Fruit fly (Drosophila melanogaster) whole organism, embryonic: ENCODE measurements around the gene CG16852.

ENCODE experiments used
- Aef1 ChIP-seq: fragments of 200-800 bp; sonication (Bioruptor generic); IDR thresholded peaks from 3 replicates; pipeline ENCODE4 v1.3.6; 2022; ENCODE audit warnings: missing biosample characterization, missing genetic modification characterization
- CG13894 ChIP-seq: fragments of 200-800 bp; sonication (Bioruptor generic); optimal IDR thresholded peaks from 3 replicates; lab custom pipeline; 2018; ENCODE audit warnings: missing biosample characterization, mild to moderate bottlenecking, missing genetic modification characterization, moderate library complexity
- CG14441 ChIP-seq: fragments of 200-800 bp; sonication (Bioruptor generic); IDR thresholded peaks from 2 replicates; pipeline ENCODE4 v1.3.6; 2022; ENCODE audit warnings: missing biosample characterization, missing genetic modification characterization
- CG6272 ChIP-seq: fragments of 200-800 bp; sonication (Bioruptor generic); IDR thresholded peaks from 2 replicates; pipeline ENCODE4 v1.3.6; 2022; ENCODE audit warnings: missing biosample characterization, missing genetic modification characterization
- CG8478 ChIP-seq: fragments of >200 bp; optimal IDR thresholded peaks from 2 replicates; lab custom pipeline; 2018
- Sox102F ChIP-seq: fragments of 200-800 bp; sonication (Bioruptor generic); optimal IDR thresholded peaks from 2 replicates; lab custom pipeline; 2018; ENCODE audit warnings: missing biosample characterization, mild to moderate bottlenecking, missing genetic modification characterization, moderate library complexity
- Trl ChIP-seq, 3 experiments: fragments of >200 bp in 2 of 3; fragments of 200-800 bp in 1 of 3; sonication (Bioruptor generic) in 1 of 3; optimal IDR thresholded peaks; 2 replicates in 1 of 3; 3 replicates in 2 of 3; lab custom pipeline; 2016 to 2017; ENCODE audit warnings: missing biosample characterization in 1 of 3, missing genetic modification characterization in 1 of 3
- ase ChIP-seq: fragments of 200-800 bp; sonication (Bioruptor generic); IDR thresholded peaks from 3 replicates; pipeline ENCODE4 v1.3.6; 2022; ENCODE audit warnings: missing biosample characterization, missing genetic modification characterization
- btn ChIP-seq: fragments of 200-800 bp; sonication (Bioruptor generic); optimal IDR thresholded peaks from 2 replicates; lab custom pipeline; 2016; ENCODE audit warnings: missing biosample characterization, missing genetic modification characterization
- mirr ChIP-seq: fragments of 200-800 bp; sonication (Bioruptor generic); optimal IDR thresholded peaks from 3 replicates; lab custom pipeline; 2018; ENCODE audit warnings: missing biosample characterization, mild to moderate bottlenecking, missing genetic modification characterization
- nerfin-2 ChIP-seq: fragments of 200-800 bp; sonication (Bioruptor generic); IDR thresholded peaks from 2 replicates; pipeline ENCODE4 v1.3.6; 2022; ENCODE audit warnings: missing biosample characterization, missing genetic modification characterization; ENCODE audit not compliant: partially characterized antibody
- onecut ChIP-seq: fragments of 200-800 bp; sonication (Bioruptor generic); IDR thresholded peaks from 2 replicates; pipeline ENCODE4 v1.3.6; 2022; ENCODE audit warnings: missing biosample characterization, missing genetic modification characterization
- tin ChIP-seq: fragments of 200-800 bp; sonication (Bioruptor generic); optimal IDR thresholded peaks from 3 replicates; lab custom pipeline; 2016; ENCODE audit warnings: missing biosample characterization, missing genetic modification characterization
- tio ChIP-seq: fragments of 200-800 bp; sonication (Bioruptor generic); optimal IDR thresholded peaks from 2 replicates; lab custom pipeline; 2017; ENCODE audit warnings: missing biosample characterization, missing genetic modification characterization, inconsistent platforms

DNA sequence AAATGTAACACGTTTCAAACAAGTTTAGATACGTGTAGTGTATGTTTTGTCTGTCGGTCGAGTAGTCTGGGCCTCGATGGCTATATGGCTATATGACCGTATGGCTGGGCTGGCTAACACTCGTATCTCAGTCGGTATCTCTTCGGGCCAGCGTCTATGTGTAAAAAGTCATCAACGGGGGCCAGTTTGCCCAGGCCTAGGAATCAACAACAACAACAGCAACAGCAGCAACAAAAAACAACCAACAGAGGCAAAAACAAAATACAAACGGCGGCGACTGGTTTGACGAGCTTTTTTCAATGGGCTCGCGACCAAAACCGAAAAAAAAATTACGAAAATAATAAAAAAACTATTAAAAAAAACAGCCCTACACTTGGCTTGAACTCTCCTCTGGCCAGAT lies 5.1 kb downstream of the CG16852 start:
- TF ChIP-seq Sox102F (GFP tag; lab: Kevin White, UChicago), result no peak
- TF ChIP-seq CG6272, result no peak
- TF ChIP-seq Trl (optimal IDR thresholded peaks at IDR 0.05; lab: Kevin White, UChicago), result no peak
- TF ChIP-seq Trl (GFP tag; optimal IDR thresholded peaks at IDR 0.05; lab: Kevin White, UChicago), result no peak
- no peak for TF ChIP-seq onecut
- TF ChIP-seq tin, result no peak
- TF ChIP-seq btn (GFP tag; lab: Kevin White, UChicago), result no peak
- TF ChIP-seq Aef1 (GFP tag; lab: Robert Waterston, UW), result 0 out of 3 replicates have a peak, but pooled peaks have one; percentile 14
- no peak for TF ChIP-seq nerfin-2 (GFP tag; lab: Robert Waterston, UW)
- peak; percentile 92 for TF ChIP-seq CG13894 (tag; lab: Kevin White, UChicago)
- no peak for TF ChIP-seq mirr (GFP tag; lab: Kevin White, UChicago)
- TF ChIP-seq CG8478, result no peak
- TF ChIP-seq CG14441 (GFP tag; lab: Robert Waterston, UW), result no peak
- no peak for TF ChIP-seq tio
- TF ChIP-seq ase (GFP tag; lab: Robert Waterston, UW), result no peak
